Worm (Caenorhabditis elegans) whole organism, early embryonic: ENCODE data around the gene szy-2.

Experiments used
- B0310.2 ChIP-seq: sonication (generic microtip); optimal IDR thresholded peaks from 2 replicates; lab custom pipeline; 2016; ENCODE audit warnings: mild to moderate bottlenecking, missing genetic modification characterization, missing compliant biosample characterization
- F13C5.2 ChIP-seq: sonication (generic microtip); optimal IDR thresholded peaks from 2 replicates; lab custom pipeline; 2017; ENCODE audit warnings: mild to moderate bottlenecking, missing genetic modification characterization, inconsistent platforms, missing compliant biosample characterization
- aly-1 ChIP-seq: sonication (generic microtip); optimal IDR thresholded peaks from 2 replicates; lab custom pipeline; 2016; ENCODE audit warnings: missing genetic modification characterization, missing compliant biosample characterization
- ama-1 ChIP-seq: fragments of 150-350 bp; optimal IDR thresholded peaks from 2 replicates; lab custom pipeline; 2014
- ceh-13 ChIP-seq: fragments of 200-800 bp; sonication (Bioruptor generic); optimal IDR thresholded peaks from 2 replicates; lab custom pipeline; 2018; ENCODE audit warnings: mild to moderate bottlenecking, missing genetic modification characterization, missing compliant biosample characterization
- ceh-36 ChIP-seq: sonication (generic microtip); optimal IDR thresholded peaks from 2 replicates; lab custom pipeline; 2016; ENCODE audit warnings: missing genetic modification characterization, inconsistent platforms, missing compliant biosample characterization
- ets-7 ChIP-seq: sonication (generic microtip); optimal IDR thresholded peaks from 2 replicates; lab custom pipeline; 2016; ENCODE audit warnings: missing genotype, missing genetic modification characterization, missing compliant biosample characterization
- flt-1 ChIP-seq: fragments of 200-800 bp; sonication (Bioruptor generic); IDR thresholded peaks from 2 replicates; pipeline ENCODE4 v1.3.6; 2022; ENCODE audit warnings: missing genetic modification characterization, missing compliant biosample characterization
- hmbx-1 ChIP-seq: sonication (generic microtip); optimal IDR thresholded peaks from 2 replicates; lab custom pipeline; 2016; ENCODE audit warnings: mild to moderate bottlenecking, missing genetic modification characterization, missing compliant biosample characterization
- hmg-4 ChIP-seq: fragments of 200-800 bp; sonication (Bioruptor generic); optimal IDR thresholded peaks from 2 replicates; lab custom pipeline; 2018; ENCODE audit warnings: mild to moderate bottlenecking, missing genetic modification characterization, missing compliant biosample characterization
- hnd-1 ChIP-seq: sonication (generic microtip); optimal IDR thresholded peaks from 2 replicates; lab custom pipeline; 2016; ENCODE audit warnings: missing genetic modification characterization, missing compliant biosample characterization
- pes-1 ChIP-seq: fragments of 200-800 bp; sonication (Bioruptor generic); IDR thresholded peaks from 2 replicates; pipeline ENCODE4 v1.3.6; 2022; ENCODE audit warnings: missing genetic modification reagents, missing genetic modification characterization, missing compliant biosample characterization
- scrt-1 ChIP-seq: fragments of 200-800 bp; sonication (Bioruptor generic); IDR thresholded peaks from 2 replicates; pipeline ENCODE4 v1.3.6; 2022; ENCODE audit warnings: missing genetic modification characterization, missing compliant biosample characterization
- sea-1 ChIP-seq: fragments of 200-800 bp; sonication (Bioruptor generic); conservative IDR thresholded peaks from 2 replicates; pipeline ENCODE4 v1.3.6; 2022; ENCODE audit warnings: missing genetic modification characterization, missing compliant biosample characterization
- tbx-11 ChIP-seq: fragments of 200-800 bp; sonication (Bioruptor generic); IDR thresholded peaks from 2 replicates; pipeline ENCODE4 v1.3.6; 2022; ENCODE audit warnings: missing genetic modification characterization, missing compliant biosample characterization
- tbx-37 ChIP-seq: fragments of 200-800 bp; sonication (Bioruptor generic); conservative IDR thresholded peaks from 2 replicates; pipeline ENCODE4 v1.3.6; 2022; ENCODE audit warnings: missing genetic modification reagents, missing genetic modification characterization, missing compliant biosample characterization
- tra-4 ChIP-seq: sonication (generic microtip); optimal IDR thresholded peaks from 2 replicates; lab custom pipeline; 2017; ENCODE audit warnings: missing genetic modification characterization, missing compliant biosample characterization

The szy-2 gene

DNA sequence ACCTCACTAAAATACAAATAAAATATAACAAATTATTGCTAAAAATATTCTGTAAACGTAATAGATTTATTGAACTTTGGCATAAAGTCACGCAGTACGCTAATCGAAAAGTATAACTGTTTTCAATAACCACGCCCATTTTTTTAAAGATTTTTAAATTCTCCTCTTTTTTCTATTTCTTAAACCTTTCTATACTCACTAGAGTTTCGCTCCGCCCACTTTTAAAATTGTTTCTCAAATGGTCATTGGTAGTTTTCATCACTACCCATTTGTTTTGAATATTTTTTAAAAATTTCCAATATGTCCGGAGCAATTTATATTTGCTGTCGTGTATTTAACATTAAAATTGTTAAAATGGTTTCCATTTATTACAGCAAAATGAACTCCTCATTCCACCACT lies 9.2 kb downstream of the szy-2 start, which contains the start of gene Y32H12A.1:
TSS of gene Y32H12A.1 (plus strand) at position 301 of the 400 bp plus-strand sequence.
- no peak for TF ChIP-seq scrt-1 (GFP tag; lab: Robert Waterston, UW)
- no peak for TF ChIP-seq hnd-1 (tag; lab: Kevin White, UChicago)
- TF ChIP-seq tbx-11 (GFP tag; lab: Robert Waterston, UW), result no peak
- TF ChIP-seq sea-1 (GFP tag; lab: Robert Waterston, UW), result no peak
- TF ChIP-seq F13C5.2 (tag; lab: Kevin White, UChicago), result no peak
- TF ChIP-seq ceh-36 (tag; lab: Kevin White, UChicago), result no peak
- TF ChIP-seq ets-7 (tag; lab: Kevin White, UChicago), result no peak
- TF ChIP-seq tbx-37, result no peak
- TF ChIP-seq flt-1 (GFP tag; lab: Robert Waterston, UW), result no peak
- no peak for TF ChIP-seq ama-1 (lab: Kevin White, UChicago)
- no peak for TF ChIP-seq hmg-4
- no peak for TF ChIP-seq B0310.2 (tag; lab: Kevin White, UChicago)
- TF ChIP-seq aly-1 (tag; lab: Kevin White, UChicago), result no peak
- no peak for TF ChIP-seq pes-1 (GFP tag; lab: Robert Waterston, UW)
- no peak for TF ChIP-seq ceh-13 (GFP tag; lab: Kevin White, UChicago)
- no peak for TF ChIP-seq hmbx-1 (tag; lab: Kevin White, UChicago)
- no peak for TF ChIP-seq tra-4 (tag; lab: Kevin White, UChicago)

- peak; percentile 10 for TF ChIP-seq ets-7 (tag; lab: Kevin White, UChicago)
- peak; percentile 27 for TF ChIP-seq F13C5.2 (tag; lab: Kevin White, UChicago)
- TF ChIP-seq hmbx-1 (tag; lab: Kevin White, UChicago), result no peak
- no peak for TF ChIP-seq ceh-13 (GFP tag; lab: Kevin White, UChicago)
- peak; percentile 85 for TF ChIP-seq tbx-37
- no peak for TF ChIP-seq hnd-1 (tag; lab: Kevin White, UChicago)
- peak; percentile 67 for TF ChIP-seq pes-1 (GFP tag; lab: Robert Waterston, UW)
- TF ChIP-seq tbx-11 (GFP tag; lab: Robert Waterston, UW), result no peak
- TF ChIP-seq flt-1 (GFP tag; lab: Robert Waterston, UW), result peak; percentile 58
Measured at ce11 chrIII:5349250-5349649, 21.8 kb downstream of the szy-2 start, which contains the start of gene thoc-5. thoc-5 (minus strand) TSS chrIII:5349401.

ce11 chrIII:5346017-5346416 lies 25.1 kb downstream of the szy-2 start, which contains the start of gene glrx-21:
glrx-21 (minus strand) TSS chrIII:5346117.
- TF ChIP-seq scrt-1 (GFP tag; lab: Robert Waterston, UW), result no peak
- no peak for TF ChIP-seq sea-1 (GFP tag; lab: Robert Waterston, UW)
- TF ChIP-seq aly-1 (tag; lab: Kevin White, UChicago), result no peak
- no peak for TF ChIP-seq B0310.2 (tag; lab: Kevin White, UChicago)
- TF ChIP-seq hmbx-1 (tag; lab: Kevin White, UChicago), result no peak
- TF ChIP-seq tbx-11 (GFP tag; lab: Robert Waterston, UW), result no peak
- no peak for TF ChIP-seq hnd-1 (tag; lab: Kevin White, UChicago)

- TF ChIP-seq B0310.2 (tag; lab: Kevin White, UChicago) (no peak), ceh-13 (GFP tag; lab: Kevin White, UChicago) (no peak), scrt-1 (GFP tag; lab: Robert Waterston, UW) (no peak), sea-1 (GFP tag; lab: Robert Waterston, UW) (no peak), ama-1 (lab: Kevin White, UChicago) (no peak), tra-4 (tag; lab: Kevin White, UChicago) (no peak), tbx-11 (GFP tag; lab: Robert Waterston, UW) (no peak), F13C5.2 (tag; lab: Kevin White, UChicago) (no peak), flt-1 (GFP tag; lab: Robert Waterston, UW) (no peak), hmbx-1 (tag; lab: Kevin White, UChicago) (no peak), tbx-37 (no peak), pes-1 (GFP tag; lab: Robert Waterston, UW) (no peak), hmg-4 (no peak), ceh-36 (tag; lab: Kevin White, UChicago) (no peak), ets-7 (tag; lab: Kevin White, UChicago) (no peak), aly-1 (tag; lab: Kevin White, UChicago) (no peak), hnd-1 (tag; lab: Kevin White, UChicago) (no peak)
Measured at ce11 chrIII:5344561-5344960, 26.5 kb downstream of the szy-2 start.

DNA sequence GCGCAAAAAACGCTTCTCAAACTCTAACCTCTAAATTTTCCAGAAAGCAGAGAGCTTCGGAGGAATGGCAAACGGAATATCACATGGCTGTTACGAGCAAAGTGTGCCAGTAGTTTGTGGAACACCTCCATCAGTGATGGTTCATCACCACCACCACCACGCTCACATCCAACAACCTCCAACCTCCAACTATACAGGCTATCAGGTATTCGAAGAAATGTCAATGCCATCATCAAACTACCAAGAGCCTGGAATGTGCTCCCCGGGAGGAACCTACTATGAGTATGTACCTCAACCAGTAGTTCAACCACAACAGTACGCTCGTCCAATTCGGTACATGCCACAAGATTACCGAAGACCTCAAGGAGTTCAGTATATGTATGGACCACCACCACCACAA lies 27.5 kb downstream of the szy-2 start:
- no peak for TF ChIP-seq pes-1 (GFP tag; lab: Robert Waterston, UW)
- TF ChIP-seq ceh-36 (tag; lab: Kevin White, UChicago), result no peak
- TF ChIP-seq flt-1 (GFP tag; lab: Robert Waterston, UW), result no peak
- no peak for TF ChIP-seq scrt-1 (GFP tag; lab: Robert Waterston, UW)
- no peak for TF ChIP-seq hmg-4
- TF ChIP-seq tbx-11 (GFP tag; lab: Robert Waterston, UW), result no peak
- TF ChIP-seq tbx-37, result no peak

DNA sequence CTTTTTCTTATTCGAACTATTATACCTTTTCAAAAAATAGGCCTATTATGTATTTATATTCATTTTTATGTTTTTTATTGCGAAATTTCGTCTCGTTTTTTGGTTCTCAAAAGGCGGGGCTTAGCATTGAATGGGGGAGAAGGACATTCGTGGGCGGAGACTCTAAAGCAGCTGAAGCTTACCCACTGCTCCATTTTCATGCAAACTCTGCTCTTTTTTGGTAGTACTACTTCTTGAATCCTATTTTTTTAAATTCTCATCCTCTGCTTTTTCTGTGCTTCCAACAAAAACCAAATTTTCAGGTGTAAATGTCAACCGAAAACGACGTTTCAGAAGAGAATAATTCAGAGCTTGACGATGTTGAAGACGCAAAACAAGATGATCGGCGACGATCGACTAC lies 29.7 kb downstream of the szy-2 start, which contains the start of gene ZK121.2:
TSS of gene ZK121.2 (plus strand) at position 301 of the 400 bp plus-strand sequence.
- no peak for TF ChIP-seq ets-7 (tag; lab: Kevin White, UChicago)
- TF ChIP-seq tbx-11 (GFP tag; lab: Robert Waterston, UW), result no peak
- no peak for TF ChIP-seq ama-1 (lab: Kevin White, UChicago)
- no peak for TF ChIP-seq aly-1 (tag; lab: Kevin White, UChicago)
- TF ChIP-seq ceh-13 (GFP tag; lab: Kevin White, UChicago), result no peak
- TF ChIP-seq hmg-4, result no peak
- TF ChIP-seq tra-4 (tag; lab: Kevin White, UChicago), result no peak
- TF ChIP-seq F13C5.2 (tag; lab: Kevin White, UChicago), result no peak
- no peak for TF ChIP-seq hmbx-1 (tag; lab: Kevin White, UChicago)
- no peak for TF ChIP-seq tbx-37
- TF ChIP-seq flt-1 (GFP tag; lab: Robert Waterston, UW), result no peak
- no peak for TF ChIP-seq ceh-36 (tag; lab: Kevin White, UChicago)
- TF ChIP-seq B0310.2 (tag; lab: Kevin White, UChicago), result no peak
- TF ChIP-seq hnd-1 (tag; lab: Kevin White, UChicago), result no peak
- TF ChIP-seq pes-1 (GFP tag; lab: Robert Waterston, UW), result no peak
- TF ChIP-seq sea-1 (GFP tag; lab: Robert Waterston, UW), result no peak
- TF ChIP-seq scrt-1 (GFP tag; lab: Robert Waterston, UW), result no peak
